Worm (Caenorhabditis elegans) whole organism, mixed stage, embryonic: Measurements from ENCODE around the gene nlp-30.

ENCODE experiments used
- mls-2 ChIP-seq: sonication (generic microtip); optimal IDR thresholded peaks from 2 replicates; lab custom pipeline; 2016; ENCODE audit warnings: mild to moderate bottlenecking, missing genetic modification characterization, moderate library complexity, missing compliant biosample characterization
- snpc-4 ChIP-seq: fragments of 150-350 bp; optimal IDR thresholded peaks from 2 replicates; lab custom pipeline; 2014; ENCODE audit warnings: missing biosample characterization, missing genetic modification characterization
- unc-62 ChIP-seq: fragments of 150-350 bp; optimal IDR thresholded peaks from 2 replicates; lab custom pipeline; 2014; ENCODE audit warnings: missing biosample characterization, missing genetic modification reagents, missing genetic modification characterization
- ztf-11 ChIP-seq: fragments of 150-350 bp; optimal IDR thresholded peaks from 2 replicates; lab custom pipeline; 2014; ENCODE audit warnings: missing biosample characterization, missing genetic modification characterization

- TF ChIP-seq ztf-11 (tag; lab: Kevin White, UChicago) (no peak), unc-62 (GFP tag; lab: Kevin White, UChicago) (no peak), snpc-4 (tag; lab: Kevin White, UChicago) (no peak), mls-2 (no peak)
Observed at ce11 chrV:3994048-3994447, 12.3 kb downstream of the nlp-30 start, which contains the start of gene K09D9.9.
